Worm (Caenorhabditis elegans) whole organism, mixed stage, embryonic: Measurements from ENCODE around the gene kat-1.

Experiments
- M03D4.4 ChIP-seq: sonication (generic microtip); optimal IDR thresholded peaks from 2 replicates; lab custom pipeline; 2017; ENCODE audit warnings: mild to moderate bottlenecking, missing genetic modification characterization, missing compliant biosample characterization
- bed-3 ChIP-seq: fragments of 200-800 bp; sonication (Bioruptor generic); optimal IDR thresholded peaks from 3 replicates; lab custom pipeline; 2018; ENCODE audit warnings: mild to moderate bottlenecking, missing genetic modification characterization, moderate library complexity, missing compliant biosample characterization
- blmp-1 ChIP-seq: fragments of 150-350 bp; optimal IDR thresholded peaks from 2 replicates; lab custom pipeline; 2014; ENCODE audit warnings: missing biosample characterization, missing genetic modification characterization
- ceh-39 ChIP-seq: fragments of 150-350 bp; optimal IDR thresholded peaks from 2 replicates; lab custom pipeline; 2014; ENCODE audit warnings: missing biosample characterization, missing genetic modification characterization
- ceh-43 ChIP-seq: fragments of 200-800 bp; sonication (Bioruptor generic); optimal IDR thresholded peaks from 2 replicates; lab custom pipeline; 2018; ENCODE audit warnings: mild to moderate bottlenecking, missing genetic modification characterization, moderate library complexity, missing compliant biosample characterization
- ceh-83 ChIP-seq: fragments of 200-800 bp; sonication (Bioruptor generic); optimal IDR thresholded peaks from 2 replicates; lab custom pipeline; 2018; ENCODE audit warnings: mild to moderate bottlenecking, missing genetic modification characterization, missing compliant biosample characterization
- ces-1 ChIP-seq: fragments of 150-350 bp; optimal IDR thresholded peaks from 2 replicates; lab custom pipeline; 2014; ENCODE audit warnings: missing biosample characterization, missing genetic modification reagents, missing genetic modification characterization
- cnd-1 ChIP-seq: fragments of 200-800 bp; sonication (Bioruptor generic); optimal IDR thresholded peaks from 2 replicates; lab custom pipeline; 2018; ENCODE audit warnings: mild to moderate bottlenecking, missing genetic modification characterization, missing compliant biosample characterization
- elt-1 ChIP-seq: sonication (generic microtip); optimal IDR thresholded peaks from 2 replicates; lab custom pipeline; 2017; ENCODE audit warnings: missing genetic modification characterization, mild to moderate bottlenecking, missing compliant biosample characterization, antibody characterized with exemption, moderate library complexity, borderline replicate concordance; ENCODE audit not compliant: insufficient read depth
- ham-2 ChIP-seq: fragments of 200-800 bp; sonication (Bioruptor generic); optimal IDR thresholded peaks from 2 replicates; lab custom pipeline; 2018; ENCODE audit warnings: mild to moderate bottlenecking, missing genetic modification characterization, missing compliant biosample characterization
- hlh-1 ChIP-seq: fragments of 150-350 bp; optimal IDR thresholded peaks from 2 replicates; lab custom pipeline; 2014; ENCODE audit warnings: missing biosample characterization, missing genetic modification reagents, missing genetic modification characterization
- lin-13 ChIP-seq: fragments of 150-350 bp; optimal IDR thresholded peaks from 2 replicates; lab custom pipeline; 2014; ENCODE audit warnings: missing biosample characterization, missing genetic modification characterization
- lin-32 ChIP-seq: fragments of 200-800 bp; sonication (Bioruptor generic); optimal IDR thresholded peaks from 2 replicates; lab custom pipeline; 2018; ENCODE audit warnings: mild to moderate bottlenecking, missing genetic modification characterization, missing compliant biosample characterization
- lsy-2 ChIP-seq: fragments of 150-350 bp; optimal IDR thresholded peaks from 2 replicates; lab custom pipeline; 2014; ENCODE audit warnings: missing biosample characterization, missing genetic modification characterization
- mab-5 ChIP-seq: fragments of 150-350 bp; optimal IDR thresholded peaks from 2 replicates; lab custom pipeline; 2014; ENCODE audit warnings: missing biosample characterization, missing genetic modification characterization
- mep-1 ChIP-seq: fragments of 150-350 bp; optimal IDR thresholded peaks from 2 replicates; lab custom pipeline; 2017; ENCODE audit warnings: missing biosample characterization, missing genetic modification reagents, missing genetic modification characterization, inconsistent platforms
- mls-2 ChIP-seq: sonication (generic microtip); optimal IDR thresholded peaks from 2 replicates; lab custom pipeline; 2016; ENCODE audit warnings: mild to moderate bottlenecking, missing genetic modification characterization, moderate library complexity, missing compliant biosample characterization
- nhr-12 ChIP-seq: fragments of 150-350 bp; optimal IDR thresholded peaks from 2 replicates; lab custom pipeline; 2014; ENCODE audit warnings: missing biosample characterization, missing genetic modification characterization
- nhr-2 ChIP-seq: fragments of 150-350 bp; optimal IDR thresholded peaks from 2 replicates; lab custom pipeline; 2014; ENCODE audit warnings: missing biosample characterization, missing genetic modification characterization
- nhr-28 ChIP-seq: fragments of 150-350 bp; optimal IDR thresholded peaks from 2 replicates; lab custom pipeline; 2014; ENCODE audit warnings: missing biosample characterization, missing genetic modification characterization
- nhr-76 ChIP-seq: sonication (generic microtip); optimal IDR thresholded peaks from 2 replicates; lab custom pipeline; 2017; ENCODE audit warnings: missing biosample characterization, missing genetic modification characterization
- snpc-4 ChIP-seq: fragments of 150-350 bp; optimal IDR thresholded peaks from 2 replicates; lab custom pipeline; 2014; ENCODE audit warnings: missing biosample characterization, missing genetic modification characterization
- sptf-1 ChIP-seq: sonication (generic microtip); optimal IDR thresholded peaks from 2 replicates; lab custom pipeline; 2017; ENCODE audit warnings: mild to moderate bottlenecking, missing genetic modification characterization, moderate library complexity, missing compliant biosample characterization
- tbx-8 ChIP-seq: fragments of 200-800 bp; sonication (Bioruptor generic); optimal IDR thresholded peaks from 2 replicates; lab custom pipeline; 2018; ENCODE audit warnings: mild to moderate bottlenecking, missing genetic modification characterization, moderate library complexity, missing compliant biosample characterization
- unc-120 ChIP-seq: sonication (generic microtip); optimal IDR thresholded peaks from 2 replicates; lab custom pipeline; 2017; ENCODE audit warnings: missing genetic modification characterization, missing compliant biosample characterization; ENCODE audit not compliant: poor library complexity, severe bottlenecking
- unc-39 ChIP-seq: fragments of 150-350 bp; optimal IDR thresholded peaks from 2 replicates; lab custom pipeline; 2014; ENCODE audit warnings: missing biosample characterization, missing genetic modification characterization
- unc-62 ChIP-seq: fragments of 150-350 bp; optimal IDR thresholded peaks from 2 replicates; lab custom pipeline; 2014; ENCODE audit warnings: missing biosample characterization, missing genetic modification reagents, missing genetic modification characterization
- zip-8 ChIP-seq: fragments of 150-350 bp; optimal IDR thresholded peaks from 2 replicates; lab custom pipeline; 2014; ENCODE audit warnings: missing biosample characterization, missing genetic modification characterization

kat-1 gene

DNA sequence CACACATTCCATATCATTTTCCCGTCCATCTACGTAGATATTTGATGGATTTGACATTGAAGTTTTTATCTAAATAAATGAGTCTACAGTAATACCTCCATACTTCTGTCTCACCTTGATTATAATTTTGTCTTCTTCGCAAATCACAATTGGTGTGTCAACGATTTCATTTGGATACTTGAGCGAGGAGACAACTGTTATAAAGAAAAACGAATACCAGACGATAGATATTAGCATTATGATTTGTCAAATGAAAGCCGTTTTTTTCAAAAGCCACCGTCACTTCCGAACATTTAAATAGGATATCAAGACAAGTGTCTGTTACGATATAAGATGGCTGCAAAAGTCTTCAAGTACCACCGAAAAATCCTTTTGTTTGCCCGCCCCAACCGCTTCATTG, 42.0 kb downstream of the kat-1 start, which contains the start of gene cutl-5:
Gene cutl-5, minus strand, starts transcription at position 269 of the 400 bp plus-strand sequence.
- TF ChIP-seq hlh-1 (tag; lab: Kevin White, UChicago): no peak
- TF ChIP-seq lsy-2 (tag; lab: Kevin White, UChicago): no peak
- TF ChIP-seq unc-39 (tag; lab: Kevin White, UChicago): no peak
- TF ChIP-seq lin-13: no peak
- no peak for TF ChIP-seq bed-3 (GFP tag; lab: Kevin White, UChicago)
- no peak for TF ChIP-seq unc-120
- no peak for TF ChIP-seq tbx-8 (GFP tag; lab: Kevin White, UChicago)
- TF ChIP-seq unc-62 (GFP tag; lab: Kevin White, UChicago): no peak
- no peak for TF ChIP-seq mep-1 (tag; lab: Kevin White, UChicago)
- no peak for TF ChIP-seq snpc-4 (tag; lab: Kevin White, UChicago)
- no peak for TF ChIP-seq elt-1 (tag; lab: Kevin White, UChicago)
- no peak for TF ChIP-seq nhr-2
- TF ChIP-seq, all 35 proteins: peak for 0

DNA sequence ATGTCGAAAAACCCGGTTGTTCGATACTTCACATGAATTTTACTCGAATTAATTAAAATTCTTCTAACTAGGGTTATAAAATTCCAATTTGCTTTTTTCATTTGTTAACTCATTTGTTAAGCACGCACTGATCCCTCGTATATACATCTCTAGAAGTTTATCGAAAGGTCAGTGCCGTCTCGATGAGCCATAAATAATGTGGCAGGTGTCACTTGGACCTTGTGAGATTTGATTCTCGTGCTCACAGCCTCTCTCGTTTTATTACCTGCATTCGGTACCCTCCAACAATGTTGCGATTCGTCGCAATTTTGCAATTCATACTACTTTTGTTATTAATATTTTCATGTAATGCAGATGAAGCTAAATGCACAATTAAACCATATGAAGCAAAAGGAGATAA, 42.7 kb downstream of the kat-1 start, which contains the start of gene spon-1:
Gene spon-1, plus strand, starts transcription at position 208 of the 400 bp plus-strand sequence.
- no peak for TF ChIP-seq nhr-76 (tag; lab: Kevin White, UChicago)
- no peak for TF ChIP-seq zip-8 (tag; lab: Kevin White, UChicago)
- TF ChIP-seq ces-1: no peak
- peak; percentile 46 for TF ChIP-seq nhr-2
- TF ChIP-seq unc-120: peak; percentile 14
- TF ChIP-seq M03D4.4 (tag; lab: Kevin White, UChicago): no peak
- no peak for TF ChIP-seq lin-32 (GFP tag; lab: Kevin White, UChicago)
- TF ChIP-seq nhr-12 (tag; lab: Kevin White, UChicago): no peak
- TF ChIP-seq ceh-43 (GFP tag; lab: Kevin White, UChicago): no peak
- TF ChIP-seq unc-62 (GFP tag; lab: Kevin White, UChicago): peak; percentile 54
- TF ChIP-seq mab-5 (tag; lab: Kevin White, UChicago): no peak
- TF ChIP-seq bed-3 (GFP tag; lab: Kevin White, UChicago): no peak
- TF ChIP-seq hlh-1 (tag; lab: Kevin White, UChicago): peak; percentile 73

DNA sequence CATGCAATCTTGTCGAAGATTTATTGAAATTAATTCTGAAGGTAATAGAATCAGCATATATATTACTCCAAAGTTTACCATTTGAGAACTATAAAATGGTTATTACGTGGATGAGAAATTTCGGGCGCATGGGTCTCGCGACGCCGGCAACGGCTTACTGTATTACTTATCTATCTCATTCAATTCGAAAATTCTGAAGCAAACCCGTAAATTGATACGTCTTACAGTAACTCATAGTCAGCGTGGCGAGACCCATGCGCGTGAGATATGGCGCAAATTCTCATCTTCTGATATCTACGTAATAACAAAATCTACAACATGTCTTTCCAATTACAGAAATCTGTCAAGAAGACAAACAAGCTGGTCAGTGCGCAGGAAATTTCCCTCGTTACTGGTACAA, 45.9 kb downstream of the kat-1 start:
- no peak for TF ChIP-seq nhr-28 (tag; lab: Kevin White, UChicago)
- no peak for TF ChIP-seq sptf-1 (tag; lab: Kevin White, UChicago)
- no peak for TF ChIP-seq tbx-8 (GFP tag; lab: Kevin White, UChicago)
- TF ChIP-seq M03D4.4 (tag; lab: Kevin White, UChicago): no peak
- TF ChIP-seq nhr-12 (tag; lab: Kevin White, UChicago): no peak
- no peak for TF ChIP-seq bed-3 (GFP tag; lab: Kevin White, UChicago)
- no peak for TF ChIP-seq mab-5 (tag; lab: Kevin White, UChicago)
- no peak for TF ChIP-seq cnd-1 (tag; lab: Kevin White, UChicago)
- no peak for TF ChIP-seq zip-8 (tag; lab: Kevin White, UChicago)
- no peak for TF ChIP-seq unc-39 (tag; lab: Kevin White, UChicago)
- TF ChIP-seq hlh-1 (tag; lab: Kevin White, UChicago): no peak
- no peak for TF ChIP-seq ham-2 (GFP tag; lab: Kevin White, UChicago)
- TF ChIP-seq ceh-43 (GFP tag; lab: Kevin White, UChicago): no peak
- TF ChIP-seq, all 35 proteins: peak for 0

DNA sequence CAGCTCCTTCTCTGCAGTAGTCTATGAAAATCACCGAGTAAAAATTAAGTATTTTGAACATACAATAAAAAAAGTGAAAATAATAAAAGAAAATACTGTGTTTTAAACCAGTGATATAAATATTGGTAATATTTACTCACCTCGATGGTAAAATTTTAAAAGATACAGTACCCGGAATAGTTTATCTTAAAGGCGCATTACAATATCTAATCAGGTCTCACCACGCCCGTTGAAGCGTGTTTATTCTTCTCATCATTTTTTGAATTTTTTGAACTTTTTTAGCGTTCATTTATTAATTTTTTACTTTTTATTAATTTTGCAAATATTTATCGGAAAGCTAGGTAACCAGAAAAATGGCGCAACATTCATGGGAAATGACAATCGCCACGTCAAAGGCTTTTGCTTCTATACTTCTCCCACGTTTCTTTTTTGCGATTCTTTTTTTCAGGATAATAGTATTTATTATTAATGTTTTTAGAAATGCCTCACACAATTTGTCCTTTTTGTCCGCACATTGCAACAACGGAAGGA, 48.2 kb downstream of the kat-1 start, which contains the start of gene F10E7.2:
Gene F10E7.2, plus strand, starts transcription at position 481 of the 531 bp plus-strand sequence.
- no peak for TF ChIP-seq snpc-4 (tag; lab: Kevin White, UChicago)
- no peak for TF ChIP-seq ceh-83 (GFP tag; lab: Kevin White, UChicago)
- no peak for TF ChIP-seq nhr-28 (tag; lab: Kevin White, UChicago)
- no peak for TF ChIP-seq ceh-39 (tag; lab: Kevin White, UChicago)
- TF ChIP-seq mls-2 (tag; lab: Kevin White, UChicago): no peak
- no peak for TF ChIP-seq blmp-1
- TF ChIP-seq, all 35 proteins: peak for 0

DNA sequence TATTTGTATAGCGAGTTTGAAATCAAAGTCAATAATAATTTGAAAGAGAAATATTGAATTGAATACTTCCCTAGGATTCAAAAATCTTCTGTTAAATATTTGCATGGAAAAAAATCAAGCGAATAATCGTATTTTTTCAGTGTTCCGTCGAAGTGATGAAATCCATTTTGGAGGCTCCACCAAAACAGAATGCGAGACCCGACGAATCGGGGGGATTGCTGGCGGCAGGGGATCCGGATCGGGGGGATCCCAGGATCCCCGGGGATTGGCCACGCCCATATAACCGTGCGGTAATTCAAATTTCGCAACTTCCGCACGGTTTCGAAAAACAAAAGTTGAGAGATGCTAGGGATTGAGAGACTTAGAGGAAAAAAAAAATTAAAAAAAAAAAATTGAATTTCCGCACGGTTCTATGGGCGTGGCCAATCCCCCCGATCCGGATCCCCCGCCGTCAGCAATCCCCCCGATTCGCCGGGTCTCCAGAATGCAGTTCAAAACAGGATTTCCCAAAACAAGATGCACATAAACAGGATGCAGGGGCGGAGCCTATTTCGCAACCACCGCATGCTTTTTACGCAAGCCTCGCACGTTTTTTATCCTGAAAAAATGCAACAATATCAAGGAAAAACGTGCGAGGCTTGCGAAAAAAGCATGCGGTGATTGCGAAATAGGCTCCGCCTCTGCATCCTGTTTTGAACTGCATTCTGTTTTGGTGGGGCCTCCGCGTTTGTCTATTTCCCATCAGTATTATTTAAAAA, 49.2 kb downstream of the kat-1 start, which contains the start of gene F10E7.11:
Gene F10E7.11, minus strand, starts transcription at position 232 of the 758 bp plus-strand sequence.
- TF ChIP-seq ceh-39 (tag; lab: Kevin White, UChicago) (no peak), cnd-1 (tag; lab: Kevin White, UChicago) (peak; percentile 16)
